Worm (Caenorhabditis elegans) whole organism, L3 larva: Measurements from ENCODE around the gene Y17D7B.4.

Experiments
- R02D3.7 ChIP-seq: fragments of 150-350 bp; optimal IDR thresholded peaks from 2 replicates; lab custom pipeline; 2014; ENCODE audit warnings: missing biosample characterization, missing genetic modification characterization
- fkh-10 ChIP-seq: sonication (generic microtip); optimal IDR thresholded peaks from 2 replicates; lab custom pipeline; 2017; ENCODE audit warnings: missing biosample characterization, missing genetic modification reagents, missing genetic modification characterization
- snpc-4 ChIP-seq: fragments of 150-350 bp; optimal IDR thresholded peaks from 2 replicates; lab custom pipeline; 2014; ENCODE audit warnings: missing biosample characterization, missing genetic modification characterization
- ztf-11 ChIP-seq: fragments of 150-350 bp; optimal IDR thresholded peaks from 2 replicates; lab custom pipeline; 2014; ENCODE audit warnings: missing biosample characterization, missing genetic modification characterization

DNA sequence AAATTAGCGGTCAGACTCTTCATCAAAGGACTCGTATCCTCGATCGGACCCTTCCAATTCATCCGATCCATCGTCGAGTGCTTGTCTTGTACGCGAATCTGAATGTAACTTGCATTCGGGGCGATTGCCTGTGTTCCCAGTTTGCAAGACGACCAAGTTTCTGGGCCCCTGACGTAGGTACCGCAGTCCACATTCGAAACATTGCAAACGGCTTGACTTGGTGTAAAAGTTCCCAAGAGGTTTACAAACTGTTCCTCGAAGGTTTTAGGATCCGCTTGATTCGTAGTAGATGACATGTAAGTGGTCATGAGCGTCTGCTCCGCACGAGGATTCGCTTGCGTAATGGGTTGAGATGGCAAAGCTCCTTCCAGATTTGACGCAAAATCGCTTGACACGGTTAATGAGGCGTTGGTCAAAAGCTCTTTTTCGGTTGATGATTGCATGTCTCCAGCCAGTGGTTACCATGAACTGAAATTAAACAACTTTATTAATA lies at the start of gene Y17D7B.4:
- no peak for TF ChIP-seq ztf-11 (tag; lab: Kevin White, UChicago)
- no peak for TF ChIP-seq fkh-10 (GFP tag; lab: Kevin White, UChicago)
- TF ChIP-seq R02D3.7 = no peak
- TF ChIP-seq snpc-4 (tag; lab: Kevin White, UChicago) = no peak
